Worm (Caenorhabditis elegans) whole organism, L3 larva: ENCODE results near the gene nsph-1.1.

Experiments used
- ceh-82 ChIP-seq: fragments of 150-350 bp; optimal IDR thresholded peaks from 2 replicates; lab custom pipeline; 2014; ENCODE audit warnings: missing biosample characterization, missing genetic modification characterization
- unc-62 ChIP-seq: fragments of 150-350 bp; sonication (generic microtip); optimal IDR thresholded peaks from 4 replicates; lab custom pipeline; 2014; ENCODE audit warnings: missing biosample characterization, missing genetic modification reagents, missing genetic modification characterization
- ztf-11 ChIP-seq: fragments of 150-350 bp; optimal IDR thresholded peaks from 2 replicates; lab custom pipeline; 2014; ENCODE audit warnings: missing biosample characterization, missing genetic modification characterization

- TF ChIP-seq ceh-82 (tag; lab: Kevin White, UChicago) (no peak), ztf-11 (tag; lab: Kevin White, UChicago) (no peak), unc-62 (no peak)
Observed at ce11 chrII:8811825-8812224, 45.2 kb downstream of the nsph-1.1 start.
